Worm (Caenorhabditis elegans): ENCODE measurements around the gene ugt-59.
A peak's percentile ranks its signal among the peaks of the same experiment; 100 is the strongest.

The ugt-59 gene

ce11 chrIV:10345486-10345885, 14.9 kb upstream of the ugt-59 start:
- TF ChIP-seq fkh-8 (tag; optimal IDR thresholded peaks at IDR 0.05) (no peak), ceh-90 (tag; optimal IDR thresholded peaks at IDR 0.05) (no peak), dsc-1 (tag; optimal IDR thresholded peaks at IDR 0.05) (peak; percentile 15), F16B12.6 (tag; optimal IDR thresholded peaks at IDR 0.05) (no peak)

- TF ChIP-seq fkh-8 (tag; optimal IDR thresholded peaks at IDR 0.05) (no peak), hlh-17 (GFP tag; optimal IDR thresholded peaks at IDR 0.05; ENCODE audit: borderline replicate concordance) (no peak), Y116A8C.19 (tag; optimal IDR thresholded peaks at IDR 0.05; ENCODE audit: borderline replicate concordance) (no peak), nhr-76 (tag; optimal IDR thresholded peaks at IDR 0.05) (no peak), nhr-85 (tag) (peak; percentile 39), mdl-1 (tag; optimal IDR thresholded peaks at IDR 0.05) (peak in 1 of 2 experiments; percentile 39), nhr-77 (tag; optimal IDR thresholded peaks at IDR 0.05) (peak; percentile 67), xbp-1 (tag; optimal IDR thresholded peaks at IDR 0.05) (no peak), ets-5 (GFP tag; IDR thresholded peaks at IDR 0.05) (no peak), rnt-1 (tag; optimal IDR thresholded peaks at IDR 0.05) (peak; percentile 64), ceh-8 (GFP tag; optimal IDR thresholded peaks at IDR 0.05) (peak; percentile 18), jun-1 (tag; optimal IDR thresholded peaks at IDR 0.05) (peak; percentile 4), unc-30 (tag; optimal IDR thresholded peaks at IDR 0.05) (no peak), fkh-4 (tag; optimal IDR thresholded peaks at IDR 0.05; ENCODE audit: borderline replicate concordance) (no peak), aha-1 (tag; optimal IDR thresholded peaks at IDR 0.05) (no peak), C34B4.2 (tag; optimal IDR thresholded peaks at IDR 0.05) (no peak), pag-3 (tag; optimal IDR thresholded peaks at IDR 0.05; ENCODE audit: borderline replicate concordance, insufficient read depth) (no peak), isw-1 (GFP tag; IDR thresholded peaks at IDR 0.05) (no peak), fos-1 (tag; optimal IDR thresholded peaks at IDR 0.05) (peak; percentile 41), blmp-1 (tag; optimal IDR thresholded peaks at IDR 0.05) (peak; percentile 93), lin-14 (GFP tag; optimal IDR thresholded peaks at IDR 0.05) (peak; percentile 90), ceh-90 (tag; optimal IDR thresholded peaks at IDR 0.05) (no peak), pqm-1 (tag; optimal IDR thresholded peaks at IDR 0.05) (no peak), ztf-4 (tag; optimal IDR thresholded peaks at IDR 0.05) (no peak), ceh-88 (GFP tag; IDR thresholded peaks at IDR 0.05) (no peak), tbx-2 (tag; optimal IDR thresholded peaks at IDR 0.05) (peak; percentile 40), grh-1 (GFP tag; IDR thresholded peaks at IDR 0.05) (no peak), unc-98 (GFP tag; IDR thresholded peaks at IDR 0.05) (no peak), snpc-4 (tag; optimal IDR thresholded peaks at IDR 0.05) (peak; percentile 21), ztf-11 (tag; optimal IDR thresholded peaks at IDR 0.05) (no peak), C04F5.9 (tag; optimal IDR thresholded peaks at IDR 0.05) (no peak), zip-4 (GFP tag; optimal IDR thresholded peaks at IDR 0.05) (no peak), egl-13 (tag; optimal IDR thresholded peaks at IDR 0.05) (no peak), nhr-90 (tag; optimal IDR thresholded peaks at IDR 0.05; ENCODE audit: poor library complexity) (peak; percentile 15), unc-130 (tag; optimal IDR thresholded peaks at IDR 0.05) (no peak), zag-1 (tag; optimal IDR thresholded peaks at IDR 0.05) (no peak), hpl-2 (GFP tag; optimal IDR thresholded peaks at IDR 0.05) (no peak), F16B12.6 (tag; optimal IDR thresholded peaks at IDR 0.05) (no peak), unc-62 (GFP tag; optimal IDR thresholded peaks at IDR 0.05) (no peak), mab-9 (GFP tag; IDR thresholded peaks at IDR 0.05) (no peak), sptf-1 (tag; optimal IDR thresholded peaks at IDR 0.05) (no peak), lin-15B (tag; optimal IDR thresholded peaks at IDR 0.05) (no peak), fkh-10 (GFP tag; optimal IDR thresholded peaks at IDR 0.05) (no peak), efl-1 (optimal IDR thresholded peaks at IDR 0.05) (peak; percentile 43 to 49), efl-1 (GFP tag; optimal IDR thresholded peaks at IDR 0.05 in 1 of 2) (peak in 1 of 2 experiments; percentile 88), dpl-1 (GFP tag; optimal IDR thresholded peaks at IDR 0.05) (peak in 2 of 3 experiments; percentile 32), sox-4 (tag; optimal IDR thresholded peaks at IDR 0.05) (no peak), snu-23 (GFP tag; optimal IDR thresholded peaks at IDR 0.05) (peak; percentile 73), vab-15 (tag; optimal IDR thresholded peaks at IDR 0.05) (no peak), nhr-71 (tag; optimal IDR thresholded peaks at IDR 0.05) (peak; percentile 72), dsc-1 (tag; optimal IDR thresholded peaks at IDR 0.05) (no peak)
These were observed 14.4 kb upstream of the ugt-59 start for ce11 chrIV:10345990-10346389.
